Worm (Caenorhabditis elegans) whole organism, midembryonic: ENCODE data around the gene clec-260.

Experiments
- T22C8.4 ChIP-seq: fragments of 200-800 bp; sonication (Bioruptor generic); IDR thresholded peaks from 2 replicates; pipeline ENCODE4 v1.3.6; 2022; ENCODE audit warnings: missing genetic modification characterization, missing compliant biosample characterization
- cog-1 ChIP-seq: sonication (generic microtip); optimal IDR thresholded peaks from 2 replicates; lab custom pipeline; 2016; ENCODE audit warnings: missing genetic modification characterization, missing compliant biosample characterization
- flt-1 ChIP-seq: fragments of 200-800 bp; sonication (Bioruptor generic); IDR thresholded peaks from 2 replicates; pipeline ENCODE4 v1.3.6; 2022; ENCODE audit warnings: missing genetic modification characterization, missing compliant biosample characterization
- klf-2 ChIP-seq: fragments of 200-800 bp; sonication (Bioruptor generic); conservative IDR thresholded peaks from 2 replicates; pipeline ENCODE4 v1.3.6; 2022; ENCODE audit warnings: missing genetic modification reagents, missing genetic modification characterization, missing compliant biosample characterization
- med-1 ChIP-seq: sonication (generic microtip); optimal IDR thresholded peaks from 2 replicates; lab custom pipeline; 2017; ENCODE audit warnings: missing genetic modification characterization, mild to moderate bottlenecking, missing compliant biosample characterization, antibody characterized with exemption, missing genetic modification reagents; ENCODE audit not compliant: insufficient read depth
- ref-1 ChIP-seq: fragments of 200-800 bp; sonication (Bioruptor generic); conservative IDR thresholded peaks from 2 replicates; pipeline ENCODE4 v1.3.6; 2022; ENCODE audit warnings: missing genetic modification reagents, missing genetic modification characterization, missing compliant biosample characterization
- tab-1 ChIP-seq: fragments of 200-800 bp; sonication (Bioruptor generic); IDR thresholded peaks from 2 replicates; pipeline ENCODE4 v1.3.6; 2022; ENCODE audit warnings: missing genetic modification characterization, missing compliant biosample characterization
- ztf-23 ChIP-seq: fragments of 200-800 bp; sonication (Bioruptor generic); IDR thresholded peaks from 2 replicates; pipeline ENCODE4 v1.3.6; 2022; ENCODE audit warnings: missing genetic modification reagents, missing genetic modification characterization, missing compliant biosample characterization

DNA sequence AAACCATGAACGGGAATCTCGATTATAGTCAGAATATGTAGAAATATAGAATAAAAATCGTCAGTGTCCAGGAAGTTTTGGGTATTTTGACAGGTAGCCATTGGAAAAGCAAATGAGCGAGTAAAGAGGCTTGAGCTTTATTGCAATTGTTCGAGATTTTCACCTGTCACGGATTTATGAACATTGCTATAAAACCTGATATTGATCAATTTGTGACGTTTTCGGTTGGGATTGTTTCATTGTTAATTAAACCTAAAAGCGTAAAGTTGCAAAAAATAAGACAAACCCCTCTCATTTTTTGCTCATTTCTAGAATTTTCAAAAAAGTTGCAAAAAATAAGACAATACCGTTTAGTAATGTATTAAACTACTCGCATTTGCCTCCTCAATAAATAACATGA, 7.9 kb downstream of the clec-260 start, which contains the start of gene srh-183:
- TF ChIP-seq T22C8.4 (GFP tag; lab: Robert Waterston, UW) = no peak
- TF ChIP-seq med-1 (GFP tag; lab: Kevin White, UChicago) = no peak
- TF ChIP-seq cog-1 = no peak
- no peak for TF ChIP-seq ref-1 (GFP tag; lab: Robert Waterston, UW)
- TF ChIP-seq klf-2 (GFP tag; lab: Robert Waterston, UW) = no peak
- no peak for TF ChIP-seq flt-1
- TF ChIP-seq ztf-23 (GFP tag; lab: Robert Waterston, UW) = no peak
- TF ChIP-seq tab-1 = no peak
